Fruit fly (Drosophila melanogaster) whole organism, embryonic: ENCODE measurements around the gene Pex5.

Experiments
- CG8089 ChIP-seq: fragments of 200-800 bp; sonication (Bioruptor generic); optimal IDR thresholded peaks from 3 replicates; lab custom pipeline; 2016; ENCODE audit warnings: missing biosample characterization, missing genetic modification characterization
- Dll ChIP-seq: fragments of 200-800 bp; sonication (Bioruptor generic); IDR thresholded peaks from 4 replicates; pipeline ENCODE4 v1.3.6; 2022; ENCODE audit warnings: missing biosample characterization, missing genetic modification characterization; ENCODE audit not compliant: partially characterized antibody
- gcm2 ChIP-seq: fragments of 200-800 bp; sonication (Bioruptor generic); optimal IDR thresholded peaks from 2 replicates; lab custom pipeline; 2016; ENCODE audit warnings: missing biosample characterization, missing genetic modification characterization
- ham ChIP-seq: fragments of 200-800 bp; sonication (Bioruptor generic); IDR thresholded peaks from 2 replicates; pipeline ENCODE4 v1.3.6; 2022; ENCODE audit warnings: missing biosample characterization, missing genetic modification characterization
- lbe ChIP-seq: fragments of 200-800 bp; sonication (Bioruptor generic); optimal IDR thresholded peaks from 2 replicates; lab custom pipeline; 2016; ENCODE audit warnings: missing biosample characterization, mild to moderate bottlenecking, missing genetic modification characterization
- lmd ChIP-seq: fragments of 200-800 bp; sonication (Bioruptor generic); IDR thresholded peaks from 2 replicates; pipeline ENCODE4 v1.3.6; 2022; ENCODE audit warnings: missing biosample characterization, missing genetic modification characterization
- z ChIP-seq: fragments of 200-800 bp; sonication (Bioruptor generic); IDR thresholded peaks from 3 replicates; pipeline ENCODE4 v1.3.6; 2022; ENCODE audit warnings: missing biosample characterization, missing genetic modification characterization

DNA sequence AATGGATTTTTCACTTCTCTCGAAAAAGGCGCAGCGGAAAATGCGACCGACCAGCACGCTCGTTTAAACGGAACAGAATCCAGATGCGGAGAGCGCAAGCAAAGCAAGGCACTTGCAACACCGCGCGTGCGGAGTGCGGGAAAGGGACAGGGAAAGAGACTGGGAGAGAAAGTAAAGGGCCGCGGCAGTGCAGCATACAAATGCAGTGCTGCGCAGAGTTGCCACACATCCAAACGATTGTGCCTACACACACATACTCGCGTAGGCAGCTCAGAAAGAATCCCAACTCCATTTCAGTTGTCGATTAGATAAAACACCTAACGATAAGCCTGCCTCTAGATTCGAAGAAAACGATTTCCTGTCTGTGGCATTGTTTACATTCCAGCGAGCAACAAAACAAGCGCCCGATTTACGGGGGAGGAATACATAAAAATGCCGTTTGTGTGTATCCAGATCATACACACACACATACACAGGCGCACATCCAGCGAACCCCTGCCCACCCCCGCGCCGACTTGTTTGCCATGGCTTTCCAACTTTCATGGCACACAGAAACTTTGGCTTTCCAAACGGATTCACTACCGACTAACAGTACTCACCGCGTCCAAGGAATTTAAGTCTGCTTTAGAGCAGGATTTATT is 30.7 kb upstream of the Pex5 start:
- no peak for TF ChIP-seq ham (GFP tag; lab: Robert Waterston, UW)
- TF ChIP-seq z: no peak
- TF ChIP-seq lmd: no peak
- TF ChIP-seq gcm2 (GFP tag; lab: Kevin White, UChicago): no peak
- no peak for TF ChIP-seq lbe (GFP tag; lab: Kevin White, UChicago)
- TF ChIP-seq CG8089: no peak
- no peak for TF ChIP-seq Dll (GFP tag; lab: Robert Waterston, UW)
